Worm (Caenorhabditis elegans): ENCODE measurements around the gene bath-3.

DNA sequence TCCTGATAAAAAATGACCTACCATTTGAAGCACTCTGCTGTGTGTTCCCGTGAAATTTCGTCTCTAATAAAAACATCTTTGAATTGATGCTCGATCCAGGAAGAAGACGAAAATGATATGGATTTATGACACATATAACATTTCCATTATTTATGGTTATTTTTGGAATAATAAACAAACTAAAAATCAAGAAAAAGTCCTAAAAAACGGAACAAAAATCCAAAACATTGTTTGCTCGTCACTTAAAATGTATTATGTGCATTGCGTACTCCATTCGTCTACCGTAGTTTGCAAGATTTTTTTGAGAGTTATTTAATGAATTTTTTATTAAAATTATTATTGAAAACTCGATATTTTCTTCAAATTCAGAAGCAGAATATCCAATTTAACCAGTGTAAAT lies 12.2 kb upstream of the bath-3 start, which contains the start of gene bath-20:
- TF ChIP-seq nhr-237 (tag; optimal IDR thresholded peaks at IDR 0.05) (no peak), mdl-1 (tag; optimal IDR thresholded peaks at IDR 0.05) (no peak), lin-39 (tag; optimal IDR thresholded peaks at IDR 0.05) (no peak), nhr-11 (tag; optimal IDR thresholded peaks at IDR 0.05) (no peak), mbf-1 (tag; optimal IDR thresholded peaks at IDR 0.05) (no peak), ztf-4 (tag; optimal IDR thresholded peaks at IDR 0.05) (no peak), peb-1 (tag; optimal IDR thresholded peaks at IDR 0.05) (no peak), nhr-129 (tag; optimal IDR thresholded peaks at IDR 0.05) (no peak), nhr-77 (tag; optimal IDR thresholded peaks at IDR 0.05) (no peak), F13H6.1 (tag; optimal IDR thresholded peaks at IDR 0.05) (no peak)

All from whole organism, L2 larva.